Worm (Caenorhabditis elegans) whole organism, L2 larva: ENCODE data around the gene T24F1.4.
A peak's percentile ranks its signal among the peaks of the same experiment; 100 is the strongest.

ENCODE experiments used
- C34F6.9 ChIP-seq: fragments of 150-350 bp; optimal IDR thresholded peaks from 2 replicates; lab custom pipeline; 2014; ENCODE audit warnings: missing biosample characterization, missing genetic modification characterization
- R02D3.7 ChIP-seq: fragments of 150-350 bp; optimal IDR thresholded peaks from 2 replicates; lab custom pipeline; 2014; ENCODE audit warnings: missing biosample characterization, missing genetic modification characterization
- alr-1 ChIP-seq: fragments of 150-350 bp; optimal IDR thresholded peaks from 2 replicates; lab custom pipeline; 2014; ENCODE audit warnings: missing biosample characterization, missing genetic modification characterization
- ama-1 ChIP-seq: fragments of 150-350 bp; optimal IDR thresholded peaks from 2 replicates; lab custom pipeline; 2018; ENCODE audit warnings: inconsistent platforms
- blmp-1 ChIP-seq: sonication (generic microtip); optimal IDR thresholded peaks from 2 replicates; lab custom pipeline; 2017; ENCODE audit warnings: missing genetic modification characterization, mild to moderate bottlenecking, missing compliant biosample characterization, antibody characterized with exemption, moderate library complexity; ENCODE audit not compliant: insufficient read depth
- ceh-16 ChIP-seq: fragments of 150-350 bp; optimal IDR thresholded peaks from 2 replicates; lab custom pipeline; 2014; ENCODE audit warnings: missing biosample characterization, missing genetic modification characterization
- ceh-82 ChIP-seq: fragments of 150-350 bp; optimal IDR thresholded peaks from 2 replicates; lab custom pipeline; 2014; ENCODE audit warnings: missing biosample characterization, missing genetic modification characterization
- crh-2 ChIP-seq: sonication (generic microtip); optimal IDR thresholded peaks from 2 replicates; lab custom pipeline; 2017; ENCODE audit warnings: missing biosample characterization, missing genetic modification characterization
- fos-1 ChIP-seq: fragments of 150-350 bp; optimal IDR thresholded peaks from 2 replicates; lab custom pipeline; 2014; ENCODE audit warnings: missing biosample characterization, missing genetic modification characterization
- lin-13 ChIP-seq: fragments of 150-350 bp; optimal IDR thresholded peaks from 2 replicates; lab custom pipeline; 2014; ENCODE audit warnings: missing biosample characterization, missing genetic modification reagents, missing genetic modification characterization
- lsy-2 ChIP-seq, 2 experiments: fragments of 150-350 bp in 1 of 2; sonication (generic microtip) in 1 of 2; optimal IDR thresholded peaks; 2 replicates each; lab custom pipeline; 2014 to 2017; ENCODE audit warnings: missing biosample characterization in 2 of 2, missing genetic modification characterization in 2 of 2
- mbf-1 ChIP-seq: sonication (generic microtip); optimal IDR thresholded peaks from 2 replicates; lab custom pipeline; 2017; ENCODE audit warnings: missing biosample characterization, missing genetic modification characterization
- mdl-1 ChIP-seq, 2 experiments: fragments of 150-350 bp in 1 of 2; sonication (generic microtip) in 1 of 2; optimal IDR thresholded peaks; 2 replicates each; lab custom pipeline; 2017; ENCODE audit warnings: missing biosample characterization in 2 of 2, missing genetic modification characterization in 2 of 2
- nhr-12 ChIP-seq: fragments of 150-350 bp; optimal IDR thresholded peaks from 2 replicates; lab custom pipeline; 2014; ENCODE audit warnings: missing biosample characterization, missing genetic modification characterization
- nhr-129 ChIP-seq: fragments of 150-350 bp; optimal IDR thresholded peaks from 2 replicates; lab custom pipeline; 2014; ENCODE audit warnings: missing biosample characterization, missing genetic modification characterization
- nhr-21 ChIP-seq: fragments of 150-350 bp; optimal IDR thresholded peaks from 2 replicates; lab custom pipeline; 2014; ENCODE audit warnings: missing biosample characterization, missing genetic modification characterization
- nhr-23 ChIP-seq: fragments of 150-350 bp; optimal IDR thresholded peaks from 2 replicates; lab custom pipeline; 2014; ENCODE audit warnings: missing biosample characterization, missing genetic modification reagents, missing genetic modification characterization
- nhr-25 ChIP-seq: fragments of 150-350 bp; sonication (generic microtip); optimal IDR thresholded peaks from 3 replicates; lab custom pipeline; 2014; ENCODE audit warnings: missing biosample characterization, missing genetic modification characterization
- peb-1 ChIP-seq: fragments of 150-350 bp; optimal IDR thresholded peaks from 2 replicates; lab custom pipeline; 2014; ENCODE audit warnings: missing biosample characterization, missing genetic modification characterization
- skn-1 ChIP-seq: sonication (generic microtip); optimal IDR thresholded peaks from 2 replicates; lab custom pipeline; 2017; ENCODE audit warnings: missing biosample characterization, missing genetic modification characterization
- sma-3 ChIP-seq: sonication (generic microtip); optimal IDR thresholded peaks from 2 replicates; lab custom pipeline; 2016; ENCODE audit warnings: missing genetic modification reagents, missing genetic modification characterization, missing compliant biosample characterization
- sma-9 ChIP-seq, 2 experiments: fragments of 150-350 bp in 1 of 2; sonication (generic microtip) in 1 of 2; optimal IDR thresholded peaks; 2 replicates each; lab custom pipeline; 2014 to 2016; ENCODE audit warnings: missing genetic modification characterization in 2 of 2, mild to moderate bottlenecking in 1 of 2, missing biosample characterization in 1 of 2, missing compliant biosample characterization in 1 of 2, missing genetic modification reagents in 1 of 2, moderate library complexity in 1 of 2
- unc-62 ChIP-seq: fragments of 150-350 bp; optimal IDR thresholded peaks from 2 replicates; lab custom pipeline; 2014; ENCODE audit warnings: missing biosample characterization, missing genetic modification reagents, missing genetic modification characterization
- ztf-11 ChIP-seq: sonication (generic microtip); optimal IDR thresholded peaks from 2 replicates; lab custom pipeline; 2017; ENCODE audit warnings: missing biosample characterization, missing genetic modification characterization
- ztf-4 ChIP-seq: fragments of 150-350 bp; optimal IDR thresholded peaks from 2 replicates; lab custom pipeline; 2014; ENCODE audit warnings: missing biosample characterization, missing genetic modification characterization

T24F1.4 gene

ce11 chrII:11283013-11283412, 31.1 kb downstream of the T24F1.4 start:
- TF ChIP-seq alr-1 (tag; lab: Kevin White, UChicago) (no peak), ztf-4 (tag; lab: Kevin White, UChicago) (no peak), peb-1 (tag; lab: Kevin White, UChicago) (no peak)

- TF ChIP-seq ztf-11: no peak
- TF ChIP-seq fos-1 (tag; lab: Kevin White, UChicago): peak; percentile 5
These were observed 32.4 kb downstream of the T24F1.4 start, which contains the start of gene unc-130 for ce11 chrII:11281666-11282065. TSS of gene unc-130 (plus strand) at chrII:11281966.

ce11 chrII:11281177-11281576, 32.9 kb downstream of the T24F1.4 start:
- TF ChIP-seq nhr-129 (tag; lab: Kevin White, UChicago): peak; percentile 1
- TF ChIP-seq lsy-2 (tag; optimal IDR thresholded peaks at IDR 0.05; lab: Kevin White, UChicago): peak in 1 of 2 experiments; percentile 66
- TF ChIP-seq crh-2 (tag; lab: Kevin White, UChicago): no peak

ce11 chrII:11279971-11280370, 34.1 kb downstream of the T24F1.4 start:
- TF ChIP-seq ztf-4 (tag; lab: Kevin White, UChicago) (no peak), lsy-2 (tag; optimal IDR thresholded peaks at IDR 0.05; lab: Kevin White, UChicago) (peak in 1 of 2 experiments; percentile 36)

- TF ChIP-seq nhr-23 (tag; lab: Kevin White, UChicago): no peak
- no peak for TF ChIP-seq mbf-1 (tag; lab: Kevin White, UChicago)
- TF ChIP-seq ceh-16 (tag; lab: Kevin White, UChicago): peak; percentile 84
These were observed 37.2 kb downstream of the T24F1.4 start for ce11 chrII:11276879-11277278.

ce11 chrII:11275484-11275883, 38.6 kb downstream of the T24F1.4 start:
- TF ChIP-seq ztf-11 (no peak), C34F6.9 (no peak), blmp-1 (tag; lab: Kevin White, UChicago) (no peak), nhr-129 (tag; lab: Kevin White, UChicago) (peak; percentile 47), skn-1 (no peak), lin-13 (no peak), nhr-21 (tag; lab: Kevin White, UChicago) (no peak)

ce11 chrII:11274876-11275275, 39.2 kb downstream of the T24F1.4 start:
- TF ChIP-seq nhr-12 (tag; lab: Kevin White, UChicago) (no peak), mdl-1 (tag; optimal IDR thresholded peaks at IDR 0.05; lab: Kevin White, UChicago) (no peak), nhr-25 (no peak), C34F6.9 (no peak), sma-3 (GFP tag; lab: Kevin White, UChicago) (no peak), sma-9 (GFP tag; optimal IDR thresholded peaks at IDR 0.05; lab: Kevin White, UChicago) (no peak), sma-9 (tag; optimal IDR thresholded peaks at IDR 0.05; lab: Kevin White, UChicago) (no peak), ama-1 (lab: Kevin White, UChicago) (no peak), blmp-1 (tag; lab: Kevin White, UChicago) (no peak), ceh-82 (tag; lab: Kevin White, UChicago) (no peak), R02D3.7 (tag; lab: Kevin White, UChicago) (no peak), fos-1 (tag; lab: Kevin White, UChicago) (no peak), crh-2 (tag; lab: Kevin White, UChicago) (no peak)

- TF ChIP-seq sma-3 (GFP tag; lab: Kevin White, UChicago) (no peak), mdl-1 (tag; optimal IDR thresholded peaks at IDR 0.05; lab: Kevin White, UChicago) (no peak)
These were observed 43.2 kb downstream of the T24F1.4 start for ce11 chrII:11270829-11271228.

- TF ChIP-seq unc-62 (GFP tag; lab: Kevin White, UChicago) (no peak), fos-1 (tag; lab: Kevin White, UChicago) (no peak), C34F6.9 (no peak)
These were observed 45.2 kb downstream of the T24F1.4 start, which contains the start of gene cut-1 for ce11 chrII:11268822-11269221. TSS of gene cut-1 (plus strand) at chrII:11269122.
